Fruit fly (Drosophila melanogaster): ENCODE results near the gene Tgt.

- TF ChIP-seq CTCF (optimal IDR thresholded peaks at IDR 0.05) (no peak), CG8478 (optimal IDR thresholded peaks at IDR 0.05) (no peak)
These were observed 30.6 kb downstream of the Tgt start for dm6 chr2L:1214465-1214864.

Data from S2 (cell line).